Worm (Caenorhabditis elegans): ENCODE results near the gene sup-10.
"Not testable (repeated sequence)": the region's sequence is repeated elsewhere in the genome, so short reads cannot be mapped to it uniquely, and the experiment has no call there.

DNA sequence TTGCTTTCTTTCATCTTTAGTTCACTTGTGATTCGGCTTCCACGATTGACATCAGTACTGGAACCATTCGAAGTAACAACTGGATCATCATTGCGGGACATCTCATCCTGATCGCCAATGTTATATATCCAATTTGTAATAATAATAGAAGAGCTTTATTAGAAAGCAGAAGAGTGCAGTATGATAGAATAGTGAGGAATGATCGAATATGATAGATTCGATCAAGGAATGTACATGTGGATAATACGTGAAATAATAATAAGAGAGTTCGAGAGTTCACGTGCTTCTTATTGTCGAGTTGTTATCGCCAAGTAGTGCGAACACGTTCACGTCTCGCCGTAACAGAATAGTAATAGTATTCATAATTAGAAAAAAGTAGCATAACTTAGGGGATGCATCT lies 50.9 kb downstream of the sup-10 start, which contains the start of gene F39B3.3:
- TF ChIP-seq aly-2 (tag; optimal IDR thresholded peaks at IDR 0.05); lin-13 (GFP tag; optimal IDR thresholded peaks at IDR 0.05); nhr-77 (tag; optimal IDR thresholded peaks at IDR 0.05); lin-39 (tag; optimal IDR thresholded peaks at IDR 0.05); nhr-11 (tag; optimal IDR thresholded peaks at IDR 0.05): not testable (repeated sequence)
